Fruit fly (Drosophila melanogaster): Measurements from ENCODE around the gene Rcd4.

Rcd4 gene

DNA sequence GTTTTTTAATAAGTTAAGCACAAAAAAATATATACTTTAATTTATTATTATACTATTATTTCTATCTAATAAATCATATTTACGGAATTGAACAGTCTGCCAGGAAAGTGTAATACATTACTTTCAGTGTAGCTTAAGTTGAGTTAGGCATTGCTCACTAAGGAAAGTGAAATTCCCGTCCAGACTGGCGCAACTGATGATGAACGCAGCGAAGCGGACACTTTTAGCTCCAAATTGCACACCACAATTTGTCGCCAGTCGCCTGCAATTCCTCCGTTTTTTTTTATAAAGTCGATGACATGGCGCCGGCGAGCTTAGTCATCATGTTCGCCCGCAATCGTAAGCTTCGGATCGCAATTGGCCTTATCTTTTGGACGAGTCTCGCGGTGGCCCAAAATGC is 16.1 kb downstream of the Rcd4 start, which contains the start of gene CG13386:
CG13386 (plus strand) TSS at position 301 of the 400 bp plus-strand sequence.
- TF ChIP-seq CG34367 (tag; optimal IDR thresholded peaks at IDR 0.05) (no peak), CG8159 (tag; optimal IDR thresholded peaks at IDR 0.05) (no peak), EcR (GFP tag; optimal IDR thresholded peaks at IDR 0.05) (no peak), fd96Ca (GFP tag; IDR thresholded peaks at IDR 0.05) (no peak), rn (GFP tag; IDR thresholded peaks at IDR 0.05) (no peak), Pif1B (GFP tag; optimal IDR thresholded peaks at IDR 0.05) (no peak), CG32121 (GFP tag; IDR thresholded peaks at IDR 0.05) (no peak), gl (tag; optimal IDR thresholded peaks at IDR 0.05) (no peak), CG13204 (GFP tag; optimal IDR thresholded peaks at IDR 0.05) (no peak), Pif1A (GFP tag; optimal IDR thresholded peaks at IDR 0.05) (no peak), CG10348 (GFP tag; IDR thresholded peaks at IDR 0.05) (no peak)

- TF ChIP-seq CG34367 (tag; optimal IDR thresholded peaks at IDR 0.05) (no peak), rn (GFP tag; IDR thresholded peaks at IDR 0.05) (no peak), Ets98B (GFP tag; IDR thresholded peaks at IDR 0.05) (no peak), fd96Ca (GFP tag; IDR thresholded peaks at IDR 0.05) (no peak), CG12605 (GFP tag; IDR thresholded peaks at IDR 0.05) (no peak), D1 (tag; optimal IDR thresholded peaks at IDR 0.05) (no peak), CG8301 (tag; optimal IDR thresholded peaks at IDR 0.05) (no peak), Snoo (tag; optimal IDR thresholded peaks at IDR 0.05) (no peak), CG10348 (GFP tag; IDR thresholded peaks at IDR 0.05) (no peak), EcR (GFP tag; optimal IDR thresholded peaks at IDR 0.05) (no peak), CG8159 (tag; optimal IDR thresholded peaks at IDR 0.05) (no peak), gl (tag; optimal IDR thresholded peaks at IDR 0.05) (no peak)
Measured at dm6 chr2L:8399863-8400598, 17.4 kb downstream of the Rcd4 start, which contains the start of gene CG31898. Gene CG31898 (plus strand): TSS chr2L:8400421.

- TF ChIP-seq Pif1A (GFP tag; optimal IDR thresholded peaks at IDR 0.05) (no peak), CG34367 (tag; optimal IDR thresholded peaks at IDR 0.05) (no peak), CG13204 (GFP tag; optimal IDR thresholded peaks at IDR 0.05) (no peak)
Measured at dm6 chr2L:8402928-8403285, 20.2 kb downstream of the Rcd4 start, which contains the start of gene fy. Gene fy (minus strand): TSS chr2L:8403280.

DNA sequence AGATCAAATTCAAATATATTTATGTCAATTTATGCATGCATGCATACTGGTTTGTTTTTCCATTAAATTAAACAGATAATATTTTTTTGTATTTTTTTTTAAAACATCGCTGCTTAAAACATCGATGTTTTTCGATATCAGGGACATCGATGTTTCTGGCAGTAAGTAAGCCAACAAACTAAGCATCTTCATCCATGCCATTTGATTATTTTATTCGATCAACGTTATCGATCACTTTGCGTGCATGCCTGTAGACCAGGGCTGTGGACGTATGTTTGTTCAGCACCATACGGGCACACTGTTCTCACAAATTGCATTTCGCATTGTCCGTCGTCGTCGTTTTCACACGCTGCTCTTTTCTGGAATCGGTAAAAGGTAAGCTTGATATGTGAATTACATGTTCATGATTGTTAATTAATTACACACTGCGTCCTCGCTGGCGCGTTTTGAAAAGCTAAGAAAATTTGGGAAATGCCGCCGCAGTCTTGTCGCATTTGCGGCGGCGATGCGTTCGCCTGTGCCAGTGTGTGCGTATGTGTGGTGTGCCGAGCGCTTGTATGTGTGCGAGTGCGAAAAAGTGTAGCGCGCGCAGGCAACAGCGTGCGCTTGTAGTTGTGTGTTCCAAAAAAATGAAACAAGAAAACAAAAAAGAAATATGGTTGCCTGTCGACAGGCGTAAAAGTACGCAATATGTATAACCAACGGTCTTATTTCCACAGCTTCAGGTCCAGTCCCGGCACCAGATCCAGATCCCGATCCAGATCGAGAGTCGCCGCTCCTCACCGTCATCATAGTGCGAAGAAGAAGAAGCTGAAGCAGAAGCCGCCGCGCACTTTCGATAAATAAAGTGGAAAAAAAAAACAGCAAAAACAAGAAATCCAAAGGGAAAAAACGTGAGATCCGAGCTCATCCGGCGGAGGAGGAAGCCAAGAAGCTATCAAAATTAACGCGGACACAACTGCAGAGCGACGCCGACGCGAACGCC is 20.9 kb downstream of the Rcd4 start, which contains the start of gene emb:
emb (plus strand) TSS at position 288 of the 985 bp plus-strand sequence.
- TF ChIP-seq D1 (tag; optimal IDR thresholded peaks at IDR 0.05) (no peak), Pif1A (GFP tag; optimal IDR thresholded peaks at IDR 0.05) (no peak), CG34367 (tag; optimal IDR thresholded peaks at IDR 0.05) (peak; percentile 39), CG10348 (GFP tag; IDR thresholded peaks at IDR 0.05) (no peak), CG8301 (tag; optimal IDR thresholded peaks at IDR 0.05) (no peak), CG14655 (GFP tag; optimal IDR thresholded peaks at IDR 0.05) (no peak), CG17806 (tag; optimal IDR thresholded peaks at IDR 0.05) (peak; percentile 3), CG32121 (GFP tag; IDR thresholded peaks at IDR 0.05) (peak; percentile 49; the same call in 1 of the 2 replicates), CG9948 (tag; optimal IDR thresholded peaks at IDR 0.05) (peak; percentile 12), Pif1B (GFP tag; optimal IDR thresholded peaks at IDR 0.05) (no peak), CG8159 (tag; optimal IDR thresholded peaks at IDR 0.05) (peak; percentile 49), CG4496 (GFP tag; IDR thresholded peaks at IDR 0.05) (peak; percentile 72), EcR (GFP tag; optimal IDR thresholded peaks at IDR 0.05) (peak; percentile 11), Snoo (tag; optimal IDR thresholded peaks at IDR 0.05) (peak; percentile 41), fd96Ca (GFP tag; IDR thresholded peaks at IDR 0.05) (peak; percentile 50), CG15710 (tag; optimal IDR thresholded peaks at IDR 0.05) (peak; percentile 35), rn (GFP tag; IDR thresholded peaks at IDR 0.05) (peak; percentile 24; the same call in 1 of the 2 replicates), Ets98B (GFP tag; IDR thresholded peaks at IDR 0.05) (0 out of 2 replicates have a peak, but pooled peaks have one; percentile 36), CG13204 (GFP tag; optimal IDR thresholded peaks at IDR 0.05) (no peak), gl (tag; optimal IDR thresholded peaks at IDR 0.05) (peak; percentile 74), CG12605 (GFP tag; IDR thresholded peaks at IDR 0.05) (peak; percentile 73; the same call in 1 of the 2 replicates)

dm6 chr2L:8411530-8411929 is 28.9 kb downstream of the Rcd4 start, which contains the start of gene Naglu:
Gene Naglu (minus strand): TSS chr2L:8411868.
- TF ChIP-seq CG9948 (tag; optimal IDR thresholded peaks at IDR 0.05), result no peak
- TF ChIP-seq EcR (GFP tag; optimal IDR thresholded peaks at IDR 0.05), result peak; percentile 57
